Fruit fly (Drosophila melanogaster): ENCODE data around the gene Atg3.
A peak's percentile ranks its signal among the peaks of the same experiment; 100 is the strongest.

Atg3 gene

DNA sequence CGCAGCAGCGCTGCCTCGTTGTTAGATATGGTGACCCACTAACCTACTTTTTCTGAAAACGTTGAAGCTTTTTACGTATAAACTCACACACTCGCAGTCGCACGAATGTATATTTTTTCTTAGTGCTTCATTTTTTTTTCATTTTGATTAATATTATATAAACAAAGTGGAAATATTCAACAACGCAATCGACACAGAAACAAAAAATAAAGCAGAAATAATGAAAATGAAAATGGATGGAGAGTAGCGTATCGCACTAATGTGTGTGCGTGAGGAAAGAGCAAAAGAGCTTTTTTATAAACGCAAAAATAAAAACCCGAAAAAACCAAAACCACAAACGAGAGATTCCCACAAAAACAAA lies 37.6 kb downstream of the Atg3 start (continued):
- TF ChIP-seq eyg (GFP tag; optimal IDR thresholded peaks at IDR 0.05) = no peak
- no peak for TF ChIP-seq B-H2 (GFP tag; optimal IDR thresholded peaks at IDR 0.05)
- no peak for TF ChIP-seq CG32772 (GFP tag; IDR thresholded peaks at IDR 0.05)
- no peak for TF ChIP-seq Side (GFP tag; optimal IDR thresholded peaks at IDR 0.05)
- TF ChIP-seq HHEX (GFP tag; optimal IDR thresholded peaks at IDR 0.05) = peak; percentile 7
- peak; percentile 36 for TF ChIP-seq CG13424 (tag; optimal IDR thresholded peaks at IDR 0.05)
- TF ChIP-seq zen2 (GFP tag; IDR thresholded peaks at IDR 0.05; ENCODE audit: partially characterized antibody) = no peak
- TF ChIP-seq ssp (GFP tag; IDR thresholded peaks at IDR 0.05) = peak; percentile 22; the same call in 1 of the 2 replicates
- TF ChIP-seq CG17612 (GFP tag; IDR thresholded peaks at IDR 0.05) = no peak
- TF ChIP-seq CG18011 (GFP tag; optimal IDR thresholded peaks at IDR 0.05) = no peak
- TF ChIP-seq crp (GFP tag; optimal IDR thresholded peaks at IDR 0.05) = no peak
- no peak for TF ChIP-seq CG30431 (GFP tag; optimal IDR thresholded peaks at IDR 0.05)
- no peak for TF ChIP-seq CG1233 (GFP tag; optimal IDR thresholded peaks at IDR 0.05)
- TF ChIP-seq CG13287 (GFP tag; IDR thresholded peaks at IDR 0.05; ENCODE audit: partially characterized antibody) = peak; percentile 12; the same call in 1 of the 2 replicates
- peak; percentile 21; the same call in 1 of the 2 replicates for TF ChIP-seq CG9932 (GFP tag; IDR thresholded peaks at IDR 0.05)
- TF ChIP-seq CG7786 (GFP tag; optimal IDR thresholded peaks at IDR 0.05) = no peak
- TF ChIP-seq so (GFP tag; IDR thresholded peaks at IDR 0.05) = no peak
- TF ChIP-seq klu (GFP tag; IDR thresholded peaks at IDR 0.05) = no peak
- no peak for TF ChIP-seq CG14441 (GFP tag; IDR thresholded peaks at IDR 0.05)
- no peak for TF ChIP-seq Lhr (GFP tag; optimal IDR thresholded peaks at IDR 0.05)
- TF ChIP-seq YL-1 (GFP tag; optimal IDR thresholded peaks at IDR 0.05) = no peak
- TF ChIP-seq CG15073 (GFP tag; optimal IDR thresholded peaks at IDR 0.05) = no peak
- TF ChIP-seq btn (GFP tag; optimal IDR thresholded peaks at IDR 0.05) = no peak
- peak; percentile 43; the same call in 2 of the 3 replicates for TF ChIP-seq B-H1 (GFP tag; IDR thresholded peaks at IDR 0.05)
- no peak; the same call in 1 of the 2 replicates for TF ChIP-seq CG7372 (GFP tag; IDR thresholded peaks at IDR 0.05)
- peak; percentile 56 for TF ChIP-seq cg (GFP tag; optimal IDR thresholded peaks at IDR 0.05)
- peak; percentile 59 for TF ChIP-seq Fer3 (tag; optimal IDR thresholded peaks at IDR 0.05)
- TF ChIP-seq CG18619 (GFP tag; optimal IDR thresholded peaks at IDR 0.05) = no peak
- peak; percentile 59 for TF ChIP-seq unpg (GFP tag; optimal IDR thresholded peaks at IDR 0.05)
- TF ChIP-seq Sin3A (optimal IDR thresholded peaks at IDR 0.05) = no peak
- no peak for TF ChIP-seq Ravus (GFP tag; IDR thresholded peaks at IDR 0.05)
- no peak for TF ChIP-seq CG17912 (GFP tag; optimal IDR thresholded peaks at IDR 0.05)
- TF ChIP-seq pum (GFP tag; optimal IDR thresholded peaks at IDR 0.05) = no peak
- TF ChIP-seq Hey (tag; optimal IDR thresholded peaks at IDR 0.05) = no peak
- no peak for TF ChIP-seq gcm (GFP tag; optimal IDR thresholded peaks at IDR 0.05)
- TF ChIP-seq CoRest (tag; optimal IDR thresholded peaks at IDR 0.05) = peak; percentile 2
- no peak for TF ChIP-seq gsb (GFP tag; IDR thresholded peaks at IDR 0.05)
- TF ChIP-seq dati (GFP tag; IDR thresholded peaks at IDR 0.05) = no peak
- TF ChIP-seq CG30403 (GFP tag; optimal IDR thresholded peaks at IDR 0.05) = peak; percentile 15
- TF ChIP-seq Pdp1 (GFP tag; optimal IDR thresholded peaks at IDR 0.05) = peak in 1 of 2 experiments; percentile 93
- no peak for TF ChIP-seq CG9215 (GFP tag; IDR thresholded peaks at IDR 0.05)
- no peak for TF ChIP-seq zen (tag; optimal IDR thresholded peaks at IDR 0.05)
- TF ChIP-seq CG15696 (tag; optimal IDR thresholded peaks at IDR 0.05) = no peak
- TF ChIP-seq seq (GFP tag; IDR thresholded peaks at IDR 0.05) = peak; percentile 26; the same call in 1 of the 2 replicates
- TF ChIP-seq CG2120 (GFP tag; optimal IDR thresholded peaks at IDR 0.05) = peak; percentile 30
- no peak for TF ChIP-seq CG34224 (GFP tag; IDR thresholded peaks at IDR 0.05; ENCODE audit: partially characterized antibody)
- TF ChIP-seq CG18476 (GFP tag; optimal IDR thresholded peaks at IDR 0.05) = peak; percentile 40
- TF ChIP-seq CG4360 (GFP tag; IDR thresholded peaks at IDR 0.05) = no peak
- TF ChIP-seq CG1647 (GFP tag; optimal IDR thresholded peaks at IDR 0.05) = no peak
- TF ChIP-seq CG33213 (GFP tag; optimal IDR thresholded peaks at IDR 0.05) = no peak
- no peak for TF ChIP-seq HmgD (GFP tag; optimal IDR thresholded peaks at IDR 0.05)
- no peak for TF ChIP-seq mld (GFP tag; IDR thresholded peaks at IDR 0.05; ENCODE audit: partially characterized antibody)

Data from whole organism, embryonic.